Worm (Caenorhabditis elegans): ENCODE results near the gene gcy-27.

- TF ChIP-seq med-1 (GFP tag; optimal IDR thresholded peaks at IDR 0.05; ENCODE audit: insufficient read depth), result no peak
- no peak for TF ChIP-seq ztf-23 (GFP tag; IDR thresholded peaks at IDR 0.05)
- TF ChIP-seq tab-1 (GFP tag; IDR thresholded peaks at IDR 0.05), result no peak
- TF ChIP-seq flt-1 (GFP tag; IDR thresholded peaks at IDR 0.05), result no peak
- no peak for TF ChIP-seq klf-2 (GFP tag; conservative IDR thresholded peaks at IDR 0.05)
- no peak for TF ChIP-seq cog-1 (tag; optimal IDR thresholded peaks at IDR 0.05)
- no peak for TF ChIP-seq ztf-29 (GFP tag; IDR thresholded peaks at IDR 0.05)
Observed at ce11 chrIV:17465886-17466285, 29.4 kb upstream of the gcy-27 start, which contains the start of gene F11E6.6.
